Worm (Caenorhabditis elegans) whole organism, young adult: ENCODE measurements around the gene srh-291.
A peak's percentile ranks its signal among the peaks of the same experiment; 100 is the strongest.

Experiments used
- akir-1 ChIP-seq: fragments of 200-800 bp; sonication (Bioruptor generic); optimal IDR thresholded peaks from 2 replicates; lab custom pipeline; 2018; ENCODE audit warnings: mild to moderate bottlenecking, missing genetic modification characterization, moderate library complexity, missing compliant biosample characterization
- mel-28 ChIP-seq: sonication (generic microtip); optimal IDR thresholded peaks from 2 replicates; lab custom pipeline; 2016; ENCODE audit warnings: borderline replicate concordance, mild to moderate bottlenecking, missing genetic modification characterization, missing compliant biosample characterization

DNA sequence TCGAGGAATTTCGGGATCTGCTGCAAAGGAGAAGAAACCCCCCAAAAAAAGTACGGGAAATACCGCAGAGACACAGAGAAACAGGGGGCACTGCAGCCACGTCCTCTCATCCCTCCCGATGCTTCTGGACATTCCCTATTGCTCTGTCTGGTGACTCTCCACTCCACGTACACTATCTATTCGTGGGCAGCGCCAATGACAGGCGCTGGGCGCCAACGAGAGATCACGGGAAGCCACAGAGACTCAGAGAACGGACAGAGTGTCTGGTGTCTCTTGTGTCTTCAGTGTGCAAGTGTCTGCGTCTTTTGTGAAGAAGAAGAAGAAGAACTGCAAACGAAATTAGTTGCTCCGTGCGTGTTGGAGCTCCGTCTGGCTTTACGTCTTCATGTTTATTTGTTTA is 52.5 kb downstream of the srh-291 start:
- TF ChIP-seq mel-28 = peak; percentile 53
- no peak for TF ChIP-seq akir-1 (GFP tag; lab: Kevin White, UChicago)
